Worm (Caenorhabditis elegans): ENCODE measurements around the gene T13F2.4.

Gene T13F2.4

ce11 chrIV:9803544-9803943 is 13.9 kb downstream of the T13F2.4 start:
- no peak for TF ChIP-seq ets-5 (GFP tag; IDR thresholded peaks at IDR 0.05)
- no peak for TF ChIP-seq C04F5.9 (tag; optimal IDR thresholded peaks at IDR 0.05)
- TF ChIP-seq Y116A8C.19 (tag; optimal IDR thresholded peaks at IDR 0.05; ENCODE audit: borderline replicate concordance) = no peak
- TF ChIP-seq ama-1 (optimal IDR thresholded peaks at IDR 0.05) = no peak
- TF ChIP-seq dpl-1 (GFP tag; optimal IDR thresholded peaks at IDR 0.05) = peak in 2 of 3 experiments; percentile 36 to 46
- TF ChIP-seq nhr-19 (GFP tag; conservative IDR thresholded peaks at IDR 0.05) = peak; percentile 67
- no peak for TF ChIP-seq isw-1 (GFP tag; IDR thresholded peaks at IDR 0.05)
- no peak for TF ChIP-seq F16B12.6 (tag; optimal IDR thresholded peaks at IDR 0.05)
- no peak for TF ChIP-seq fkh-8 (tag; optimal IDR thresholded peaks at IDR 0.05)
- peak; percentile 65 for TF ChIP-seq jun-1 (tag; optimal IDR thresholded peaks at IDR 0.05)
- TF ChIP-seq swsn-7 (tag; optimal IDR thresholded peaks at IDR 0.05) = peak; percentile 32
- TF ChIP-seq pag-3 (tag; optimal IDR thresholded peaks at IDR 0.05; ENCODE audit: borderline replicate concordance, insufficient read depth) = no peak
- no peak for TF ChIP-seq zip-4 (GFP tag; optimal IDR thresholded peaks at IDR 0.05)
- TF ChIP-seq alr-1 (tag; optimal IDR thresholded peaks at IDR 0.05; ENCODE audit: borderline replicate concordance) = no peak
- TF ChIP-seq nhr-20 (tag; optimal IDR thresholded peaks at IDR 0.05) = peak; percentile 90
- peak; percentile 33; the same call in 1 of the 2 replicates for TF ChIP-seq grh-1 (GFP tag; IDR thresholded peaks at IDR 0.05)
- TF ChIP-seq ceh-63 (GFP tag; optimal IDR thresholded peaks at IDR 0.05) = no peak
- TF ChIP-seq nhr-84 (tag; optimal IDR thresholded peaks at IDR 0.05) = no peak
- peak; percentile 26 for TF ChIP-seq tbx-2 (tag; optimal IDR thresholded peaks at IDR 0.05)
- peak; percentile 85 for TF ChIP-seq lin-14 (GFP tag; optimal IDR thresholded peaks at IDR 0.05)
- no peak for TF ChIP-seq egl-27 (tag; optimal IDR thresholded peaks at IDR 0.05)
- TF ChIP-seq ztf-4 (tag; optimal IDR thresholded peaks at IDR 0.05) = peak; percentile 31
- peak; percentile 82 for TF ChIP-seq nhr-71 (tag; optimal IDR thresholded peaks at IDR 0.05)
- peak; percentile 2 for TF ChIP-seq nhr-237 (tag; optimal IDR thresholded peaks at IDR 0.05)
- TF ChIP-seq vab-15 (tag; optimal IDR thresholded peaks at IDR 0.05) = no peak
- peak in 3 of 6 experiments; percentile 5 to 56 (median 33) for TF ChIP-seq elt-3 (tag; optimal IDR thresholded peaks at IDR 0.05)
- peak; percentile 62 for TF ChIP-seq aly-2 (tag; optimal IDR thresholded peaks at IDR 0.05)
- TF ChIP-seq unc-98 (GFP tag; IDR thresholded peaks at IDR 0.05) = no peak
- no peak for TF ChIP-seq pqm-1 (tag; optimal IDR thresholded peaks at IDR 0.05)
- no peak for TF ChIP-seq nhr-12 (tag; optimal IDR thresholded peaks at IDR 0.05)
- TF ChIP-seq efl-3 (GFP tag; optimal IDR thresholded peaks at IDR 0.05) = no peak
- TF ChIP-seq sup-37 (GFP tag; optimal IDR thresholded peaks at IDR 0.05) = no peak
- TF ChIP-seq sptf-1 (tag; optimal IDR thresholded peaks at IDR 0.05) = no peak
- TF ChIP-seq nhr-76 (tag; optimal IDR thresholded peaks at IDR 0.05) = no peak
- TF ChIP-seq nhr-47 (tag; optimal IDR thresholded peaks at IDR 0.05) = peak; percentile 30
- TF ChIP-seq ceh-8 (GFP tag; optimal IDR thresholded peaks at IDR 0.05) = no peak
- TF ChIP-seq egl-13 (tag; optimal IDR thresholded peaks at IDR 0.05) = no peak
- peak; percentile 64 for TF ChIP-seq elt-2 (tag; optimal IDR thresholded peaks at IDR 0.05)
- TF ChIP-seq nhr-85 (tag) = peak; percentile 87
- peak; percentile 18 for TF ChIP-seq skn-1 (tag; optimal IDR thresholded peaks at IDR 0.05)
- no peak for TF ChIP-seq hlh-4 (tag; optimal IDR thresholded peaks at IDR 0.05)
- peak in 1 of 2 experiments; percentile 70 for TF ChIP-seq lin-35 (GFP tag; optimal IDR thresholded peaks at IDR 0.05)
- no peak for TF ChIP-seq zag-1 (tag; optimal IDR thresholded peaks at IDR 0.05)
- TF ChIP-seq mdl-1 (tag; optimal IDR thresholded peaks at IDR 0.05) = peak in 1 of 2 experiments; percentile 47
- TF ChIP-seq lin-39 (tag; optimal IDR thresholded peaks at IDR 0.05) = no peak
- no peak for TF ChIP-seq fkh-4 (tag; optimal IDR thresholded peaks at IDR 0.05; ENCODE audit: borderline replicate concordance)
- no peak for TF ChIP-seq unc-62 (GFP tag; optimal IDR thresholded peaks at IDR 0.05)
- peak; percentile 29 for TF ChIP-seq dsc-1 (tag; optimal IDR thresholded peaks at IDR 0.05)
- TF ChIP-seq aha-1 (tag; optimal IDR thresholded peaks at IDR 0.05) = no peak
- TF ChIP-seq C16A3.4 (tag; optimal IDR thresholded peaks at IDR 0.05) = no peak
- TF ChIP-seq nhr-77 (tag; optimal IDR thresholded peaks at IDR 0.05) = peak; percentile 38
- TF ChIP-seq mep-1 (tag; optimal IDR thresholded peaks at IDR 0.05) = peak; percentile 87
- TF ChIP-seq irx-1 (tag; optimal IDR thresholded peaks at IDR 0.05) = peak; percentile 17
